Fruit fly (Drosophila melanogaster): ENCODE measurements around the gene CG1677.

The CG1677 gene

dm6 chrX:7290811-7291515, 114.6 kb downstream of the CG1677 start, which contains the start of gene unc-119 (continued):
- TF ChIP-seq en (GFP tag; optimal IDR thresholded peaks at IDR 0.05) (no peak), CrebB (tag; optimal IDR thresholded peaks at IDR 0.05) (no peak), btn (GFP tag; optimal IDR thresholded peaks at IDR 0.05) (no peak), nerfin-1 (tag; optimal IDR thresholded peaks at IDR 0.05) (no peak), CG1602 (GFP tag; optimal IDR thresholded peaks at IDR 0.05) (no peak), CG12391 (tag; optimal IDR thresholded peaks at IDR 0.05) (peak; percentile 16), stwl (tag; optimal IDR thresholded peaks at IDR 0.05) (peak; percentile 82), mld (GFP tag; IDR thresholded peaks at IDR 0.05; ENCODE audit: partially characterized antibody) (peak; percentile 49; the same call in 1 of the 3 replicates), CG10654 (GFP tag; optimal IDR thresholded peaks at IDR 0.05) (no peak), kay (GFP tag; optimal IDR thresholded peaks at IDR 0.05) (no peak), Hr78 (GFP tag; optimal IDR thresholded peaks at IDR 0.05) (no peak), CG6813 (GFP tag; optimal IDR thresholded peaks at IDR 0.05) (no peak), exex (tag; optimal IDR thresholded peaks at IDR 0.05) (no peak), gem (tag; optimal IDR thresholded peaks at IDR 0.05) (no peak), ci (GFP tag; IDR thresholded peaks at IDR 0.05) (no peak), Nf-YB (GFP tag; optimal IDR thresholded peaks at IDR 0.05) (peak; percentile 18), CG8765 (GFP tag; IDR thresholded peaks at IDR 0.05) (no peak), CG10543 (GFP tag; optimal IDR thresholded peaks at IDR 0.05) (no peak), CG43689 (GFP tag; IDR thresholded peaks at IDR 0.05) (no peak), NFAT (GFP tag; IDR thresholded peaks at IDR 0.05) (no peak), crc (GFP tag; optimal IDR thresholded peaks at IDR 0.05) (no peak), CG1024 (GFP tag; IDR thresholded peaks at IDR 0.05) (no peak), nau (GFP tag; optimal IDR thresholded peaks at IDR 0.05) (no peak), CG34224 (GFP tag; IDR thresholded peaks at IDR 0.05; ENCODE audit: partially characterized antibody) (peak; percentile 60), Atf-2 (GFP tag; optimal IDR thresholded peaks at IDR 0.05) (no peak), fd3F (GFP tag; optimal IDR thresholded peaks at IDR 0.05) (no peak), Doc3 (GFP tag; IDR thresholded peaks at IDR 0.05; ENCODE audit: partially characterized antibody) (peak; percentile 55; the same call in 2 of the 3 replicates), CG4730 (GFP tag; IDR thresholded peaks at IDR 0.05) (no peak), oc (tag; optimal IDR thresholded peaks at IDR 0.05) (peak; percentile 9), dimm (GFP tag; IDR thresholded peaks at IDR 0.05) (no peak), CG4282 (GFP tag; optimal IDR thresholded peaks at IDR 0.05) (no peak), zf30C (GFP tag; optimal IDR thresholded peaks at IDR 0.05) (no peak), CG6791 (GFP tag; IDR thresholded peaks at IDR 0.05; ENCODE audit: partially characterized antibody) (peak; percentile 77; the same call in 1 of the 3 replicates), Trl (optimal IDR thresholded peaks at IDR 0.05) (no peak), Trl (GFP tag; optimal IDR thresholded peaks at IDR 0.05) (no peak), CG34422 (GFP tag; IDR thresholded peaks at IDR 0.05) (no peak), pnt (GFP tag; optimal IDR thresholded peaks at IDR 0.05) (no peak), Antp (GFP tag; optimal IDR thresholded peaks at IDR 0.05) (no peak), CG16779 (GFP tag; IDR thresholded peaks at IDR 0.05) (no peak), Gug (GFP tag; IDR thresholded peaks at IDR 0.05) (no peak), Dek (tag; optimal IDR thresholded peaks at IDR 0.05) (no peak), Ptx1 (GFP tag; IDR thresholded peaks at IDR 0.05) (no peak), slou (GFP tag; optimal IDR thresholded peaks at IDR 0.05) (no peak), Six4 (GFP tag; optimal IDR thresholded peaks at IDR 0.05) (no peak), bigmax (GFP tag; optimal IDR thresholded peaks at IDR 0.05) (no peak), fd96Cb (tag; optimal IDR thresholded peaks at IDR 0.05) (no peak), chinmo (GFP tag; IDR thresholded peaks at IDR 0.05; ENCODE audit: partially characterized antibody) (0 out of 4 replicates have a peak, but pooled peaks have one; percentile 61), CG12744 (GFP tag; optimal IDR thresholded peaks at IDR 0.05) (no peak), Vsx1 (GFP tag; optimal IDR thresholded peaks at IDR 0.05) (no peak), Fer3 (tag; optimal IDR thresholded peaks at IDR 0.05) (no peak)

All from whole organism, embryonic.